Fruit fly (Drosophila melanogaster) whole organism, embryonic: ENCODE results near the gene SdhC.

Experiments used
- Awh ChIP-seq: fragments of 200-800 bp; sonication (Bioruptor generic); IDR thresholded peaks from 2 replicates; pipeline ENCODE4, ENCODE4 v1.3.6; 2022; ENCODE audit warnings: missing biosample characterization, missing genetic modification characterization
- B-H1 ChIP-seq: fragments of 200-800 bp; sonication (Bioruptor generic); IDR thresholded peaks from 3 replicates; pipeline ENCODE4 v1.3.6; 2022; ENCODE audit warnings: missing biosample characterization, missing genetic modification characterization
- CG10267 ChIP-seq: fragments of 200-800 bp; sonication (Bioruptor generic); optimal IDR thresholded peaks from 2 replicates; lab custom pipeline; 2018; ENCODE audit warnings: missing biosample characterization, mild to moderate bottlenecking, missing genetic modification characterization, moderate library complexity
- CG10431 ChIP-seq: fragments of 200-800 bp; sonication (Bioruptor generic); optimal IDR thresholded peaks from 3 replicates; lab custom pipeline; 2018; ENCODE audit warnings: missing biosample characterization, mild to moderate bottlenecking, missing genetic modification characterization
- CG10959 ChIP-seq: fragments of 200-800 bp; sonication (Bioruptor generic); IDR thresholded peaks from 2 replicates; pipeline ENCODE4 v1.3.6; 2022; ENCODE audit warnings: missing biosample characterization, missing genetic modification characterization
- CG11247 ChIP-seq: fragments of 200-800 bp; sonication (Bioruptor generic); IDR thresholded peaks from 2 replicates; pipeline ENCODE4 v1.3.6; 2022; ENCODE audit warnings: missing biosample characterization, missing genetic modification characterization
- CG12104 ChIP-seq: fragments of 200-800 bp; sonication (Bioruptor generic); optimal IDR thresholded peaks from 3 replicates; lab custom pipeline; 2016; ENCODE audit warnings: missing biosample characterization, missing genetic modification characterization
- CG12219 ChIP-seq: fragments of 200-800 bp; sonication (Bioruptor generic); optimal IDR thresholded peaks from 3 replicates; lab custom pipeline; 2018; ENCODE audit warnings: missing biosample characterization, mild to moderate bottlenecking, missing genetic modification characterization
- CG12236 ChIP-seq: fragments of 200-800 bp; sonication (Bioruptor generic); optimal IDR thresholded peaks from 2 replicates; lab custom pipeline; 2016; ENCODE audit warnings: missing biosample characterization, missing genetic modification characterization
- CG13424 ChIP-seq: fragments of 200-800 bp; sonication (Bioruptor generic); optimal IDR thresholded peaks from 2 replicates; lab custom pipeline; 2019; ENCODE audit warnings: missing biosample characterization, mild to moderate bottlenecking, missing genetic modification characterization, moderate library complexity
- CG1602 ChIP-seq: fragments of 200-800 bp; sonication (Bioruptor generic); optimal IDR thresholded peaks from 3 replicates; lab custom pipeline; 2016; ENCODE audit warnings: missing biosample characterization, missing genetic modification characterization
- CG17186 ChIP-seq: fragments of 200-800 bp; sonication (Bioruptor generic); optimal IDR thresholded peaks from 3 replicates; lab custom pipeline; 2017; ENCODE audit warnings: missing biosample characterization, missing genetic modification reagents, missing genetic modification characterization
- CG17612 ChIP-seq: fragments of 200-800 bp; sonication (Bioruptor generic); IDR thresholded peaks from 2 replicates; pipeline ENCODE4 v1.3.6; 2022; ENCODE audit warnings: missing biosample characterization, missing genetic modification characterization
- CG30403 ChIP-seq: fragments of 200-800 bp; sonication (Bioruptor generic); optimal IDR thresholded peaks from 3 replicates; lab custom pipeline; 2016; ENCODE audit warnings: missing biosample characterization, missing genetic modification characterization
- CG32532 ChIP-seq: fragments of 200-800 bp; sonication (Bioruptor generic); IDR thresholded peaks from 2 replicates; pipeline ENCODE4 v1.3.6; 2022; ENCODE audit warnings: missing biosample characterization, missing genetic modification characterization
- CG32767 ChIP-seq: fragments of 200-800 bp; sonication (Bioruptor generic); IDR thresholded peaks from 2 replicates; pipeline ENCODE4 v1.3.6; 2022; ENCODE audit warnings: missing biosample characterization, missing genetic modification characterization
- CG4707 ChIP-seq: fragments of 200-800 bp; sonication (Bioruptor generic); optimal IDR thresholded peaks from 2 replicates; lab custom pipeline; 2018; ENCODE audit warnings: missing biosample characterization, mild to moderate bottlenecking, missing genetic modification characterization, moderate library complexity
- CG7271 ChIP-seq: fragments of 200-800 bp; sonication (Bioruptor generic); optimal IDR thresholded peaks from 2 replicates; lab custom pipeline; 2018; ENCODE audit warnings: missing biosample characterization, mild to moderate bottlenecking, missing genetic modification characterization, moderate library complexity
- CG8089 ChIP-seq: fragments of 200-800 bp; sonication (Bioruptor generic); optimal IDR thresholded peaks from 3 replicates; lab custom pipeline; 2016; ENCODE audit warnings: missing biosample characterization, missing genetic modification characterization
- CG8281 ChIP-seq: fragments of 200-800 bp; sonication (Bioruptor generic); optimal IDR thresholded peaks from 2 replicates; lab custom pipeline; 2018; ENCODE audit warnings: missing biosample characterization, mild to moderate bottlenecking, missing genetic modification characterization, moderate library complexity
- CG8765 ChIP-seq: fragments of 200-800 bp; sonication (Bioruptor generic); IDR thresholded peaks from 2 replicates; pipeline ENCODE4 v1.3.6; 2022; ENCODE audit warnings: missing biosample characterization, missing genetic modification characterization
- CG9437 ChIP-seq: fragments of 200-800 bp; sonication (Bioruptor generic); optimal IDR thresholded peaks from 2 replicates; lab custom pipeline; 2018; ENCODE audit warnings: missing biosample characterization, mild to moderate bottlenecking, missing genetic modification characterization
- CG9932 ChIP-seq: fragments of 200-800 bp; sonication (Bioruptor generic); IDR thresholded peaks from 2 replicates; pipeline ENCODE4 v1.3.6; 2022; ENCODE audit warnings: missing biosample characterization, missing genetic modification characterization
- D19A ChIP-seq: fragments of 200-800 bp; optimal IDR thresholded peaks from 3 replicates; lab custom pipeline; 2019; ENCODE audit warnings: missing biosample characterization, mild to moderate bottlenecking, missing genetic modification characterization, moderate library complexity
- Deaf1 ChIP-seq: fragments of 200-800 bp; optimal IDR thresholded peaks from 3 replicates; lab custom pipeline; 2019; ENCODE audit warnings: missing biosample characterization, mild to moderate bottlenecking, missing genetic modification characterization, moderate library complexity
- Doc2 ChIP-seq: fragments of 200-800 bp; sonication (Bioruptor generic); IDR thresholded peaks from 2 replicates; pipeline ENCODE4 v1.3.6; 2022; ENCODE audit warnings: missing biosample characterization, missing genetic modification characterization
- Fer3 ChIP-seq: fragments of 200-800 bp; sonication (Bioruptor generic); optimal IDR thresholded peaks from 2 replicates; lab custom pipeline; 2018; ENCODE audit warnings: missing biosample characterization, mild to moderate bottlenecking, missing genetic modification characterization, moderate library complexity
- Gug ChIP-seq: fragments of 200-800 bp; sonication (Bioruptor generic); IDR thresholded peaks from 4 replicates; pipeline ENCODE4 v1.3.6; 2022; ENCODE audit warnings: missing biosample characterization, missing genetic modification characterization
- H15 ChIP-seq: fragments of 200-800 bp; sonication (Bioruptor generic); IDR thresholded peaks from 3 replicates; pipeline ENCODE4 v1.3.6; 2022; ENCODE audit warnings: missing biosample characterization, missing genetic modification characterization
- HLH54F ChIP-seq: fragments of 200-800 bp; sonication (Bioruptor generic); optimal IDR thresholded peaks from 3 replicates; lab custom pipeline; 2016; ENCODE audit warnings: missing biosample characterization, missing genetic modification characterization
- HmgZ ChIP-seq: fragments of 200-800 bp; sonication (Bioruptor generic); optimal IDR thresholded peaks from 2 replicates; lab custom pipeline; 2018; ENCODE audit warnings: missing biosample characterization, mild to moderate bottlenecking, missing genetic modification characterization
- Lhr ChIP-seq: fragments of 200-800 bp; sonication (Bioruptor generic); optimal IDR thresholded peaks from 3 replicates; lab custom pipeline; 2017; ENCODE audit warnings: mild to moderate bottlenecking, missing biosample characterization, missing genetic modification reagents, missing genetic modification characterization
- Oaz ChIP-seq: fragments of 200-800 bp; sonication (Bioruptor generic); IDR thresholded peaks from 2 replicates; pipeline ENCODE4 v1.3.6; 2022; ENCODE audit warnings: missing biosample characterization, missing genetic modification characterization
- Taf1 ChIP-seq: fragments of 200-800 bp; sonication (Bioruptor generic); IDR thresholded peaks from 2 replicates; pipeline ENCODE4 v1.3.6; 2022; ENCODE audit warnings: missing biosample characterization, missing genetic modification characterization
- Tbp ChIP-seq: fragments of >200 bp; optimal IDR thresholded peaks from 2 replicates; lab custom pipeline; 2018; ENCODE audit warnings: missing biosample characterization, missing genetic modification characterization
- Usf ChIP-seq: fragments of 200-800 bp; sonication (Bioruptor generic); optimal IDR thresholded peaks from 2 replicates; lab custom pipeline; 2017; ENCODE audit warnings: missing genotype, missing biosample characterization, missing genetic modification characterization
- ab ChIP-seq: fragments of 200-800 bp; sonication (Bioruptor generic); optimal IDR thresholded peaks from 2 replicates; lab custom pipeline; 2016; ENCODE audit warnings: missing biosample characterization, missing genetic modification characterization
- ap ChIP-seq: fragments of 200-800 bp; sonication (Bioruptor generic); IDR thresholded peaks from 2 replicates; pipeline ENCODE4 v1.3.6; 2022; ENCODE audit warnings: missing biosample characterization, missing genetic modification characterization
- bbx ChIP-seq: fragments of 200-800 bp; sonication (Bioruptor generic); IDR thresholded peaks from 2 replicates; pipeline ENCODE4 v1.3.6; 2022; ENCODE audit warnings: missing biosample characterization, missing genetic modification characterization; ENCODE audit not compliant: partially characterized antibody
- btn ChIP-seq: fragments of 200-800 bp; sonication (Bioruptor generic); optimal IDR thresholded peaks from 2 replicates; lab custom pipeline; 2016; ENCODE audit warnings: missing biosample characterization, missing genetic modification characterization
- da ChIP-seq: fragments of 200-800 bp; sonication (Bioruptor generic); optimal IDR thresholded peaks from 2 replicates; lab custom pipeline; 2016; ENCODE audit warnings: missing biosample characterization, missing genetic modification characterization
- gcm ChIP-seq: fragments of 200-800 bp; sonication (Bioruptor generic); optimal IDR thresholded peaks from 2 replicates; lab custom pipeline; 2019; ENCODE audit warnings: missing biosample characterization, mild to moderate bottlenecking, missing genetic modification characterization, moderate library complexity
- klu ChIP-seq: fragments of 200-800 bp; sonication (Bioruptor generic); IDR thresholded peaks from 2 replicates; pipeline ENCODE4 v1.3.6; 2022; ENCODE audit warnings: missing biosample characterization, missing genetic modification characterization
- mam ChIP-seq: fragments of 200-800 bp; sonication (Bioruptor generic); optimal IDR thresholded peaks from 3 replicates; lab custom pipeline; 2016; ENCODE audit warnings: missing biosample characterization, missing genetic modification characterization
- mirr ChIP-seq: fragments of 200-800 bp; sonication (Bioruptor generic); optimal IDR thresholded peaks from 3 replicates; lab custom pipeline; 2018; ENCODE audit warnings: missing biosample characterization, mild to moderate bottlenecking, missing genetic modification characterization
- nerfin-1 ChIP-seq: fragments of 200-800 bp; sonication (Bioruptor generic); optimal IDR thresholded peaks from 3 replicates; lab custom pipeline; 2019; ENCODE audit warnings: missing biosample characterization, mild to moderate bottlenecking, missing genetic modification characterization, moderate library complexity
- pho ChIP-seq: fragments of 200-800 bp; sonication (Bioruptor generic); optimal IDR thresholded peaks from 2 replicates; lab custom pipeline; 2016; ENCODE audit warnings: missing biosample characterization, missing genetic modification characterization
- phol ChIP-seq: fragments of 200-800 bp; sonication (Bioruptor generic); optimal IDR thresholded peaks from 3 replicates; lab custom pipeline; 2018; ENCODE audit warnings: missing biosample characterization, mild to moderate bottlenecking, missing genetic modification characterization, moderate library complexity
- row ChIP-seq: fragments of 200-800 bp; sonication (Bioruptor generic); IDR thresholded peaks from 3 replicates; pipeline ENCODE4 v1.3.6; 2022; ENCODE audit warnings: missing biosample characterization, missing genetic modification characterization
- sc ChIP-seq, 3 experiments: fragments of >200 bp in 2 of 3; fragments of 200-800 bp in 1 of 3; sonication (Bioruptor generic) in 1 of 3; optimal IDR thresholded peaks; 2 replicates in 2 of 3; 3 replicates in 1 of 3; lab custom pipeline; 2017; ENCODE audit warnings: mild to moderate bottlenecking in 1 of 3, missing biosample characterization in 1 of 3, missing genetic modification characterization in 1 of 3, missing genetic modification reagents in 1 of 3
- vnd ChIP-seq: fragments of 200-800 bp; sonication (Bioruptor generic); IDR thresholded peaks from 3 replicates; pipeline ENCODE4 v1.3.6; 2022; ENCODE audit warnings: missing biosample characterization, missing genetic modification characterization; ENCODE audit not compliant: partially characterized antibody

Gene SdhC

dm6 chr3R:11226496-11226895, 16.8 kb upstream of the SdhC start, which contains the start of gene CG17726 (continued):
- peak; percentile 94 for TF ChIP-seq Taf1 (GFP tag; lab: Robert Waterston, UW)
- peak; percentile 94 for TF ChIP-seq CG10267 (tag; lab: Kevin White, UChicago)
- TF ChIP-seq CG12219 (GFP tag; lab: Kevin White, UChicago), result peak; percentile 95
- TF ChIP-seq CG4707 (GFP tag; lab: Kevin White, UChicago), result peak; percentile 92
- TF ChIP-seq Usf, result peak; percentile 91
- peak; percentile 89 for TF ChIP-seq Doc2 (GFP tag; lab: Robert Waterston, UW)
- peak; percentile 96 for TF ChIP-seq CG10959 (GFP tag; lab: Robert Waterston, UW)
- peak; percentile 96 for TF ChIP-seq CG17612 (GFP tag; lab: Robert Waterston, UW)
- TF ChIP-seq CG30403 (GFP tag; lab: Kevin White, UChicago), result peak; percentile 97
- peak; percentile 92 for TF ChIP-seq klu (GFP tag; lab: Robert Waterston, UW)
- TF ChIP-seq CG8281, result peak; percentile 88
- TF ChIP-seq B-H1 (GFP tag; lab: Robert Waterston, UW), result peak; percentile 97
- TF ChIP-seq da (GFP tag; lab: Kevin White, UChicago), result peak; percentile 88
- peak; percentile 57 for TF ChIP-seq btn (GFP tag; lab: Kevin White, UChicago)
- TF ChIP-seq Gug (GFP tag; lab: Robert Waterston, UW), result peak; percentile 79; the same call in 3 of the 4 replicates
- TF ChIP-seq CG9932 (GFP tag; lab: Robert Waterston, UW), result peak; percentile 96
- TF ChIP-seq bbx (GFP tag; lab: Robert Waterston, UW), result no peak
- TF ChIP-seq pho (GFP tag; lab: Kevin White, UChicago), result peak; percentile 87
- peak; percentile 91 for TF ChIP-seq CG12236
- TF ChIP-seq ap (GFP tag; lab: Robert Waterston, UW), result peak; percentile 99
- TF ChIP-seq nerfin-1 (tag; lab: Kevin White, UChicago), result peak; percentile 93
- TF ChIP-seq CG32767 (GFP tag; lab: Robert Waterston, UW), result peak; percentile 98
- peak; percentile 98 for TF ChIP-seq gcm (GFP tag; lab: Kevin White, UChicago)
- TF ChIP-seq mirr (GFP tag; lab: Kevin White, UChicago), result peak; percentile 81
- TF ChIP-seq CG10431 (GFP tag; lab: Kevin White, UChicago), result peak; percentile 91
- TF ChIP-seq CG11247, result peak; percentile 96
- peak; percentile 98 for TF ChIP-seq CG1602 (GFP tag; lab: Kevin White, UChicago)
- peak; percentile 96 for TF ChIP-seq phol (tag; lab: Kevin White, UChicago)
- peak; percentile 85 for TF ChIP-seq Deaf1 (tag; lab: Kevin White, UChicago)
- TF ChIP-seq CG8089 (GFP tag; lab: Kevin White, UChicago), result peak; percentile 79
- peak; percentile 98 for TF ChIP-seq Fer3 (tag; lab: Kevin White, UChicago)
- peak; percentile 97 for TF ChIP-seq H15 (GFP tag; lab: Robert Waterston, UW)
- peak; percentile 97 for TF ChIP-seq HmgZ (tag; lab: Kevin White, UChicago)
- TF ChIP-seq mam, result peak; percentile 90
- peak; percentile 78 for TF ChIP-seq HLH54F (GFP tag; lab: Kevin White, UChicago)
- peak; percentile 98 for TF ChIP-seq CG32532 (GFP tag; lab: Robert Waterston, UW)
- peak; percentile 99 for TF ChIP-seq D19A (tag; lab: Kevin White, UChicago)
- peak; percentile 99 for TF ChIP-seq CG13424 (tag; lab: Kevin White, UChicago)
- TF ChIP-seq Lhr (GFP tag; lab: Kevin White, UChicago), result peak; percentile 86
- peak; percentile 93 for TF ChIP-seq CG7271 (tag; lab: Kevin White, UChicago)
- TF ChIP-seq ab (GFP tag; lab: Kevin White, UChicago), result peak; percentile 27
- TF ChIP-seq CG9437, result peak; percentile 93
- peak; percentile 97 for TF ChIP-seq Oaz (GFP tag; lab: Robert Waterston, UW)
- peak; percentile 66 for TF ChIP-seq CG17186 (GFP tag; lab: Kevin White, UChicago)
- TF ChIP-seq sc (optimal IDR thresholded peaks at IDR 0.05; lab: Kevin White, UChicago), result no peak
- TF ChIP-seq sc (GFP tag; optimal IDR thresholded peaks at IDR 0.05; lab: Kevin White, UChicago), result peak; percentile 92
- no peak for TF ChIP-seq Tbp (GFP tag; lab: Kevin White, UChicago)
- TF ChIP-seq CG12104 (GFP tag; lab: Kevin White, UChicago), result peak; percentile 89
- TF ChIP-seq CG8765 (GFP tag; lab: Robert Waterston, UW), result peak; percentile 97
- TF ChIP-seq row (GFP tag; lab: Robert Waterston, UW), result peak; percentile 100
- TF ChIP-seq Awh, result peak; percentile 99
- no peak for TF ChIP-seq vnd (GFP tag; lab: Robert Waterston, UW)
